Worm (Caenorhabditis elegans): Measurements from ENCODE around the gene R08A2.5.

The R08A2.5 gene

ce11 chrV:14698005-14698404 is 14.4 kb upstream of the R08A2.5 start:
- no peak for TF ChIP-seq hpl-2 (GFP tag; optimal IDR thresholded peaks at IDR 0.05)
- TF ChIP-seq mab-9 (GFP tag; IDR thresholded peaks at IDR 0.05): no peak
- no peak for TF ChIP-seq ceh-82 (tag; optimal IDR thresholded peaks at IDR 0.05)
- TF ChIP-seq ces-1 (GFP tag; optimal IDR thresholded peaks at IDR 0.05): no peak
- no peak for TF ChIP-seq nhr-19 (GFP tag; conservative IDR thresholded peaks at IDR 0.05)
- no peak for TF ChIP-seq ztf-11 (tag; optimal IDR thresholded peaks at IDR 0.05)
- no peak for TF ChIP-seq efl-3 (GFP tag; optimal IDR thresholded peaks at IDR 0.05)
- no peak for TF ChIP-seq alr-1 (tag; optimal IDR thresholded peaks at IDR 0.05; ENCODE audit: borderline replicate concordance)
- TF ChIP-seq efl-1 (optimal IDR thresholded peaks at IDR 0.05): no peak
- no peak for TF ChIP-seq efl-1 (GFP tag; optimal IDR thresholded peaks at IDR 0.05 in 1 of 2)
- TF ChIP-seq tbx-2 (tag; optimal IDR thresholded peaks at IDR 0.05): no peak
- TF ChIP-seq elt-2 (tag; optimal IDR thresholded peaks at IDR 0.05): no peak
- no peak for TF ChIP-seq nhr-20 (tag; optimal IDR thresholded peaks at IDR 0.05)
- no peak for TF ChIP-seq blmp-1 (tag; optimal IDR thresholded peaks at IDR 0.05)
- TF ChIP-seq egl-27 (tag; optimal IDR thresholded peaks at IDR 0.05): no peak
- no peak for TF ChIP-seq nhr-76 (tag; optimal IDR thresholded peaks at IDR 0.05)
- no peak for TF ChIP-seq irx-1 (tag; optimal IDR thresholded peaks at IDR 0.05)
- TF ChIP-seq fkh-4 (tag; optimal IDR thresholded peaks at IDR 0.05; ENCODE audit: borderline replicate concordance): no peak
- no peak for TF ChIP-seq mdl-1 (tag; optimal IDR thresholded peaks at IDR 0.05)

ce11 chrV:14698666-14699065 is 13.8 kb upstream of the R08A2.5 start, which contains the start of gene set-5:
set-5 (plus strand) TSS chrV:14698966.
- no peak for TF ChIP-seq nhr-85 (tag)
- no peak for TF ChIP-seq nhr-12 (tag; optimal IDR thresholded peaks at IDR 0.05)
- no peak for TF ChIP-seq unc-130 (tag; optimal IDR thresholded peaks at IDR 0.05)
- no peak for TF ChIP-seq C16A3.4 (tag; optimal IDR thresholded peaks at IDR 0.05)
- TF ChIP-seq hlh-17 (GFP tag; optimal IDR thresholded peaks at IDR 0.05; ENCODE audit: borderline replicate concordance): no peak
- no peak for TF ChIP-seq rnt-1 (tag; optimal IDR thresholded peaks at IDR 0.05)
- no peak for TF ChIP-seq elt-2 (tag; optimal IDR thresholded peaks at IDR 0.05)
- TF ChIP-seq ceh-63 (GFP tag; optimal IDR thresholded peaks at IDR 0.05): no peak
- TF ChIP-seq ama-1 (optimal IDR thresholded peaks at IDR 0.05): no peak
- no peak for TF ChIP-seq sup-37 (GFP tag; optimal IDR thresholded peaks at IDR 0.05)
- TF ChIP-seq irx-1 (tag; optimal IDR thresholded peaks at IDR 0.05): no peak

ce11 chrV:14707958-14708357 is 4.5 kb upstream of the R08A2.5 start, which contains the start of gene R08A2.9:
R08A2.9 (plus strand) TSS chrV:14708258.
- TF ChIP-seq ceh-88 (GFP tag; IDR thresholded peaks at IDR 0.05) (no peak), nhr-71 (tag; optimal IDR thresholded peaks at IDR 0.05) (no peak), efl-1 (optimal IDR thresholded peaks at IDR 0.05) (no peak), efl-1 (GFP tag; optimal IDR thresholded peaks at IDR 0.05 in 1 of 2) (no peak), nhr-12 (tag; optimal IDR thresholded peaks at IDR 0.05) (no peak), aha-1 (tag; optimal IDR thresholded peaks at IDR 0.05) (no peak), ama-1 (optimal IDR thresholded peaks at IDR 0.05) (no peak), vab-15 (tag; optimal IDR thresholded peaks at IDR 0.05) (no peak), nhr-20 (tag; optimal IDR thresholded peaks at IDR 0.05) (no peak)

ce11 chrV:14711077-14711476 is 1.3 kb upstream of the R08A2.5 start, which contains the start of gene ssp-33:
ssp-33 (plus strand) TSS chrV:14711377.
- TF ChIP-seq nhr-90 (tag; optimal IDR thresholded peaks at IDR 0.05; ENCODE audit: poor library complexity): no peak
- TF ChIP-seq efl-1 (optimal IDR thresholded peaks at IDR 0.05): no peak
- TF ChIP-seq efl-1 (GFP tag; optimal IDR thresholded peaks at IDR 0.05 in 1 of 2): no peak
- no peak for TF ChIP-seq aha-1 (tag; optimal IDR thresholded peaks at IDR 0.05)
- no peak for TF ChIP-seq pag-3 (tag; optimal IDR thresholded peaks at IDR 0.05; ENCODE audit: borderline replicate concordance, insufficient read depth)
- no peak for TF ChIP-seq pqm-1 (tag; optimal IDR thresholded peaks at IDR 0.05)
- no peak for TF ChIP-seq sptf-1 (tag; optimal IDR thresholded peaks at IDR 0.05)
